Worm (Caenorhabditis elegans) whole organism, young adult: ENCODE data around the gene sftb-1.

Source experiments
- B0035.1 ChIP-seq: sonication (generic microtip); optimal IDR thresholded peaks from 2 replicates; lab custom pipeline; 2016; ENCODE audit warnings: missing genetic modification characterization, mild to moderate bottlenecking, missing compliant biosample characterization, missing genotype, missing genetic modification reagents
- F22D6.2 ChIP-seq: sonication (generic microtip); optimal IDR thresholded peaks from 2 replicates; lab custom pipeline; 2016; ENCODE audit warnings: mild to moderate bottlenecking, missing genetic modification characterization, missing compliant biosample characterization
- K12H6.12 ChIP-seq: fragments of 200-800 bp; sonication (Bioruptor generic); optimal IDR thresholded peaks from 2 replicates; lab custom pipeline; 2018; ENCODE audit warnings: mild to moderate bottlenecking, missing genetic modification characterization, missing compliant biosample characterization
- T26A5.8 ChIP-seq: sonication (generic microtip); optimal IDR thresholded peaks from 2 replicates; lab custom pipeline; 2016; ENCODE audit warnings: missing genetic modification characterization, missing compliant biosample characterization
- Y95B8A.8 ChIP-seq: fragments of 200-800 bp; sonication (Bioruptor generic); IDR thresholded peaks from 2 replicates; pipeline ENCODE4 v1.3.6; 2022; ENCODE audit warnings: missing genetic modification reagents, missing genetic modification characterization, missing compliant biosample characterization
- ceh-27 ChIP-seq: fragments of 200-800 bp; sonication (Bioruptor generic); optimal IDR thresholded peaks from 2 replicates; lab custom pipeline; 2018; ENCODE audit warnings: mild to moderate bottlenecking, missing genetic modification characterization, moderate library complexity, missing compliant biosample characterization
- egl-18 ChIP-seq: fragments of 200-800 bp; sonication (Bioruptor generic); IDR thresholded peaks from 2 replicates; pipeline ENCODE4 v1.3.6; 2022; ENCODE audit warnings: missing genetic modification reagents, missing genetic modification characterization, missing compliant biosample characterization
- gei-17 ChIP-seq: fragments of 200-800 bp; sonication (Bioruptor generic); optimal IDR thresholded peaks from 2 replicates; lab custom pipeline; 2018; ENCODE audit warnings: mild to moderate bottlenecking, missing genetic modification characterization, missing compliant biosample characterization
- hmg-1.2 ChIP-seq: fragments of 200-800 bp; sonication (Bioruptor generic); IDR thresholded peaks from 2 replicates; pipeline ENCODE4 v1.3.6; 2022; ENCODE audit warnings: missing genetic modification reagents, missing genetic modification characterization, missing compliant biosample characterization
- hmg-20 ChIP-seq: fragments of 200-800 bp; sonication (Bioruptor generic); IDR thresholded peaks from 2 replicates; pipeline ENCODE4 v1.3.6; 2022; ENCODE audit warnings: missing genetic modification reagents, missing genetic modification characterization, missing compliant biosample characterization
- hsf-1 ChIP-seq: fragments of 200-800 bp; sonication (Bioruptor generic); IDR thresholded peaks from 2 replicates; pipeline ENCODE4 v1.3.6; 2022; ENCODE audit warnings: missing genetic modification reagents, missing genetic modification characterization, missing compliant biosample characterization
- let-526 ChIP-seq: fragments of 200-800 bp; sonication (Bioruptor generic); IDR thresholded peaks from 2 replicates; pipeline ENCODE4 v1.3.6; 2022; ENCODE audit warnings: missing genetic modification reagents, missing genetic modification characterization, missing compliant biosample characterization
- lin-26 ChIP-seq: fragments of 200-800 bp; sonication (Bioruptor generic); IDR thresholded peaks from 2 replicates; pipeline ENCODE4 v1.3.6; 2022; ENCODE audit warnings: missing genetic modification reagents, missing genetic modification characterization, missing compliant biosample characterization
- lin-35 ChIP-seq, 3 experiments: fragments of 150-350 bp in 2 of 3; sonication (generic microtip) in 1 of 3; optimal IDR thresholded peaks; 2 replicates each; lab custom pipeline; 2014 to 2018; ENCODE audit warnings: missing biosample characterization in 3 of 3, missing genetic modification characterization in 3 of 3, missing genetic modification reagents in 3 of 3
- lin-40 ChIP-seq: sonication (generic microtip); optimal IDR thresholded peaks from 2 replicates; lab custom pipeline; 2016; ENCODE audit warnings: missing genetic modification characterization, mild to moderate bottlenecking, missing compliant biosample characterization, missing genotype, missing genetic modification reagents
- mcd-1 ChIP-seq: fragments of 200-800 bp; sonication (Bioruptor generic); IDR thresholded peaks from 2 replicates; pipeline ENCODE4 v1.3.6; 2022; ENCODE audit warnings: missing genetic modification reagents, missing genetic modification characterization, missing compliant biosample characterization
- mel-28 ChIP-seq: sonication (generic microtip); optimal IDR thresholded peaks from 2 replicates; lab custom pipeline; 2016; ENCODE audit warnings: borderline replicate concordance, mild to moderate bottlenecking, missing genetic modification characterization, missing compliant biosample characterization
- mes-4 ChIP-seq: sonication (generic microtip); optimal IDR thresholded peaks from 2 replicates; lab custom pipeline; 2016; ENCODE audit warnings: missing genotype, missing genetic modification characterization, missing compliant biosample characterization
- mxl-1 ChIP-seq: sonication (generic microtip); optimal IDR thresholded peaks from 2 replicates; lab custom pipeline; 2016; ENCODE audit warnings: missing genetic modification characterization, missing compliant biosample characterization
- nhr-80 ChIP-seq: sonication (generic microtip); optimal IDR thresholded peaks from 2 replicates; lab custom pipeline; 2016; ENCODE audit warnings: missing genetic modification characterization, missing compliant biosample characterization
- tbx-9 ChIP-seq: sonication (generic microtip); optimal IDR thresholded peaks from 2 replicates; lab custom pipeline; 2016; ENCODE audit warnings: borderline replicate concordance, missing genetic modification characterization, inconsistent platforms, missing compliant biosample characterization
- tlf-1 ChIP-seq: fragments of 200-800 bp; sonication (Bioruptor generic); optimal IDR thresholded peaks from 2 replicates; lab custom pipeline; 2018; ENCODE audit warnings: mild to moderate bottlenecking, missing genetic modification characterization, missing compliant biosample characterization
- ztf-18 ChIP-seq: sonication (generic microtip); optimal IDR thresholded peaks from 2 replicates; lab custom pipeline; 2016; ENCODE audit warnings: missing genotype, mild to moderate bottlenecking, missing genetic modification characterization, missing compliant biosample characterization
- ztf-28 ChIP-seq: fragments of 200-800 bp; sonication (Bioruptor generic); IDR thresholded peaks from 2 replicates; pipeline ENCODE4 v1.3.6; 2022; ENCODE audit warnings: missing genetic modification reagents, missing genetic modification characterization, missing compliant biosample characterization
- ztf-3 ChIP-seq: fragments of 200-800 bp; sonication (Bioruptor generic); optimal IDR thresholded peaks from 2 replicates; lab custom pipeline; 2018; ENCODE audit warnings: mild to moderate bottlenecking, missing genetic modification characterization, missing compliant biosample characterization

Gene sftb-1

ce11 chrIII:4223668-4224127 is 45.4 kb downstream of the sftb-1 start (continued):
- no peak for TF ChIP-seq Y95B8A.8 (GFP tag; lab: Robert Waterston, UW)

ce11 chrIII:4221527-4221926 is 47.5 kb downstream of the sftb-1 start:
- no peak for TF ChIP-seq F22D6.2 (tag; lab: Kevin White, UChicago)
- TF ChIP-seq lin-26: no peak
- no peak for TF ChIP-seq tbx-9
- TF ChIP-seq mes-4 (tag; lab: Kevin White, UChicago): no peak
- no peak for TF ChIP-seq lin-35 (GFP tag; optimal IDR thresholded peaks at IDR 0.05; lab: Kevin White, UChicago)
- no peak for TF ChIP-seq gei-17 (GFP tag; lab: Kevin White, UChicago)
- no peak for TF ChIP-seq B0035.1 (tag; lab: Kevin White, UChicago)
- no peak for TF ChIP-seq ceh-27 (GFP tag; lab: Kevin White, UChicago)
- TF ChIP-seq tlf-1 (GFP tag; lab: Kevin White, UChicago): no peak
- TF ChIP-seq ztf-18 (tag; lab: Kevin White, UChicago): no peak
- TF ChIP-seq hsf-1 (GFP tag; lab: Robert Waterston, UW): no peak
- TF ChIP-seq lin-40: no peak
- TF ChIP-seq mxl-1 (tag; lab: Kevin White, UChicago): no peak
- TF ChIP-seq K12H6.12 (tag; lab: Kevin White, UChicago): no peak
- no peak for TF ChIP-seq ztf-3 (GFP tag; lab: Kevin White, UChicago)
- TF ChIP-seq, all 124 proteins: peak for 0

ce11 chrIII:4220864-4221263 is 48.2 kb downstream of the sftb-1 start:
- no peak for TF ChIP-seq mes-4 (tag; lab: Kevin White, UChicago)
- TF ChIP-seq nhr-80 (tag; lab: Kevin White, UChicago): no peak
- no peak for TF ChIP-seq mel-28 (tag; lab: Kevin White, UChicago)
- TF ChIP-seq lin-40: no peak
- TF ChIP-seq mcd-1 (GFP tag; lab: Robert Waterston, UW): no peak
- no peak for TF ChIP-seq egl-18
- no peak for TF ChIP-seq let-526 (GFP tag; lab: Robert Waterston, UW)
- no peak for TF ChIP-seq hmg-20 (GFP tag; lab: Robert Waterston, UW)
- no peak for TF ChIP-seq ztf-3 (GFP tag; lab: Kevin White, UChicago)
- no peak for TF ChIP-seq hmg-1.2
- no peak for TF ChIP-seq ztf-28
- no peak for TF ChIP-seq T26A5.8 (tag; lab: Kevin White, UChicago)
